Fruit fly (Drosophila melanogaster): Measurements from ENCODE around the gene CG2962.

DNA sequence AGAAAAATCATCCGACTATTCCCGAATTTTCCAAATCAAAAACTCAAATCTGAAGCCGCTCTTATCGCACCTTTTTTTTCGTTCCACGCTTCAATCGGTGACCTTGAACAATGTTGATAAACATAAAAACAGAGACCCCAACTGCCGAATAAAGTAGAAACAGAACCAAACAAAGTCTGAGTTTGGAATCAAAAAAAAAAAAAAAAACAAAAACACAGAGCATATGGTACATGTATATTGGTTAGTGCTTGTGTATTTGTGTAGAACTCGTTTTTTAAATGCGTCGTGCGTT, 47.5 kb upstream of the CG2962 start:
- TF ChIP-seq psq (GFP tag; optimal IDR thresholded peaks at IDR 0.05) (no peak), h (GFP tag; optimal IDR thresholded peaks at IDR 0.05) (no peak), Vsx2 (GFP tag; optimal IDR thresholded peaks at IDR 0.05; ENCODE audit: partially characterized antibody) (no peak), Dif (GFP tag; optimal IDR thresholded peaks at IDR 0.05; ENCODE audit: partially characterized antibody) (no peak), Hr83 (GFP tag; optimal IDR thresholded peaks at IDR 0.05; ENCODE audit: poor library complexity, severe bottlenecking) (no peak), tai (GFP tag; optimal IDR thresholded peaks at IDR 0.05) (no peak), usp (GFP tag; optimal IDR thresholded peaks at IDR 0.05) (no peak), OdsH (GFP tag; optimal IDR thresholded peaks at IDR 0.05) (no peak)
